Fruit fly (Drosophila melanogaster) whole organism, embryonic: Measurements from ENCODE around the gene Oseg2.

Experiments used
- Abd-B ChIP-seq: fragments of 200-800 bp; sonication (Bioruptor generic); optimal IDR thresholded peaks from 2 replicates; lab custom pipeline; 2018; ENCODE audit warnings: missing biosample characterization, mild to moderate bottlenecking, missing genetic modification characterization, moderate library complexity
- Bdp1 ChIP-seq: fragments of 200-800 bp; sonication (Bioruptor generic); optimal IDR thresholded peaks from 3 replicates; lab custom pipeline; 2016; ENCODE audit warnings: missing biosample characterization, missing genetic modification characterization
- CG10267 ChIP-seq: fragments of 200-800 bp; sonication (Bioruptor generic); optimal IDR thresholded peaks from 2 replicates; lab custom pipeline; 2018; ENCODE audit warnings: missing biosample characterization, mild to moderate bottlenecking, missing genetic modification characterization, moderate library complexity
- CG11085 ChIP-seq: fragments of 200-800 bp; sonication (Bioruptor generic); IDR thresholded peaks from 2 replicates; pipeline ENCODE4 v1.3.6; 2022; ENCODE audit warnings: missing biosample characterization, missing genetic modification characterization
- CG11456 ChIP-seq: fragments of 200-800 bp; sonication (Bioruptor generic); IDR thresholded peaks from 3 replicates; pipeline ENCODE4 v1.3.6; 2022; ENCODE audit warnings: missing biosample characterization, missing genetic modification characterization
- CG12104 ChIP-seq: fragments of 200-800 bp; sonication (Bioruptor generic); optimal IDR thresholded peaks from 3 replicates; lab custom pipeline; 2016; ENCODE audit warnings: missing biosample characterization, missing genetic modification characterization
- CG12391 ChIP-seq: fragments of 200-800 bp; sonication (Bioruptor generic); optimal IDR thresholded peaks from 3 replicates; lab custom pipeline; 2018; ENCODE audit warnings: missing biosample characterization, mild to moderate bottlenecking, missing genetic modification characterization, moderate library complexity
- CG17802 ChIP-seq: fragments of 200-800 bp; sonication (Bioruptor generic); optimal IDR thresholded peaks from 2 replicates; lab custom pipeline; 2018; ENCODE audit warnings: missing biosample characterization, mild to moderate bottlenecking, missing genetic modification characterization, moderate library complexity
- CG2129 ChIP-seq: fragments of 200-800 bp; sonication (Bioruptor generic); IDR thresholded peaks from 2 replicates; pipeline ENCODE4 v1.3.6; 2022; ENCODE audit warnings: missing biosample characterization, missing genetic modification characterization; ENCODE audit not compliant: partially characterized antibody
- CG31388 ChIP-seq: fragments of 200-800 bp; sonication (Bioruptor generic); optimal IDR thresholded peaks from 2 replicates; lab custom pipeline; 2016; ENCODE audit warnings: missing biosample characterization, missing genetic modification characterization
- CG3281 ChIP-seq: fragments of 200-800 bp; sonication (Bioruptor generic); optimal IDR thresholded peaks from 3 replicates; lab custom pipeline; 2017; ENCODE audit warnings: missing biosample characterization, mild to moderate bottlenecking, missing genetic modification characterization
- CG33213 ChIP-seq: fragments of 200-800 bp; sonication (Bioruptor generic); optimal IDR thresholded peaks from 3 replicates; lab custom pipeline; 2016; ENCODE audit warnings: missing biosample characterization, missing genetic modification characterization
- CG5245 ChIP-seq: fragments of 200-800 bp; sonication (Bioruptor generic); optimal IDR thresholded peaks from 3 replicates; lab custom pipeline; 2016; ENCODE audit warnings: missing biosample characterization, missing genetic modification characterization
- CG6175 ChIP-seq: fragments of 200-800 bp; sonication (Bioruptor generic); IDR thresholded peaks from 3 replicates; pipeline ENCODE4 v1.3.6; 2022; ENCODE audit warnings: missing biosample characterization, missing genetic modification characterization
- CG7963 ChIP-seq: fragments of 200-800 bp; sonication (Bioruptor generic); IDR thresholded peaks from 3 replicates; pipeline ENCODE4 v1.3.6; 2022; ENCODE audit warnings: missing biosample characterization, missing genetic modification characterization; ENCODE audit not compliant: partially characterized antibody
- CG8089 ChIP-seq: fragments of 200-800 bp; sonication (Bioruptor generic); optimal IDR thresholded peaks from 3 replicates; lab custom pipeline; 2016; ENCODE audit warnings: missing biosample characterization, missing genetic modification characterization
- CG9727 ChIP-seq: fragments of 200-800 bp; sonication (Bioruptor generic); optimal IDR thresholded peaks from 3 replicates; lab custom pipeline; 2017; ENCODE audit warnings: missing biosample characterization, mild to moderate bottlenecking, missing genetic modification characterization
- CG9876 ChIP-seq: fragments of 200-800 bp; sonication (Bioruptor generic); optimal IDR thresholded peaks from 2 replicates; lab custom pipeline; 2016; ENCODE audit warnings: missing biosample characterization, missing genetic modification characterization
- Camta ChIP-seq: fragments of 200-800 bp; sonication (Bioruptor generic); optimal IDR thresholded peaks from 2 replicates; lab custom pipeline; 2016; ENCODE audit warnings: missing biosample characterization, missing genetic modification characterization
- D19B ChIP-seq: fragments of 200-800 bp; sonication (Bioruptor generic); optimal IDR thresholded peaks from 2 replicates; lab custom pipeline; 2017; ENCODE audit warnings: missing biosample characterization, mild to moderate bottlenecking, missing genetic modification characterization
- Dbx ChIP-seq: fragments of 200-800 bp; sonication (Bioruptor generic); IDR thresholded peaks from 3 replicates; pipeline ENCODE4 v1.3.6; 2022; ENCODE audit warnings: missing biosample characterization, missing genetic modification characterization
- E2f2 ChIP-seq: fragments of 200-800 bp; sonication (Bioruptor generic); IDR thresholded peaks from 2 replicates; pipeline ENCODE4 v1.3.6; 2022; ENCODE audit warnings: missing biosample characterization, missing genetic modification characterization
- Ets97D ChIP-seq: fragments of 200-800 bp; sonication (Bioruptor generic); optimal IDR thresholded peaks from 3 replicates; lab custom pipeline; 2016; ENCODE audit warnings: missing biosample characterization, missing genetic modification characterization
- NC2β ChIP-seq: fragments of 200-800 bp; sonication (Bioruptor generic); optimal IDR thresholded peaks from 2 replicates; lab custom pipeline; 2016; ENCODE audit warnings: missing biosample characterization, missing genetic modification characterization
- Nf-YB ChIP-seq: fragments of 200-800 bp; sonication (Bioruptor generic); optimal IDR thresholded peaks from 3 replicates; lab custom pipeline; 2019; ENCODE audit warnings: missing biosample characterization, mild to moderate bottlenecking, missing genetic modification characterization, moderate library complexity
- Sry-δ ChIP-seq: fragments of 200-800 bp; sonication (Bioruptor generic); optimal IDR thresholded peaks from 2 replicates; lab custom pipeline; 2016; ENCODE audit warnings: missing biosample characterization, missing genetic modification characterization
- Ssrp ChIP-seq: fragments of 200-800 bp; sonication (Bioruptor generic); optimal IDR thresholded peaks from 2 replicates; lab custom pipeline; 2018; ENCODE audit warnings: missing biosample characterization, mild to moderate bottlenecking, missing genetic modification characterization, moderate library complexity
- Trl ChIP-seq, 3 experiments: fragments of >200 bp in 2 of 3; fragments of 200-800 bp in 1 of 3; sonication (Bioruptor generic) in 1 of 3; optimal IDR thresholded peaks; 2 replicates in 1 of 3; 3 replicates in 2 of 3; lab custom pipeline; 2016 to 2017; ENCODE audit warnings: missing biosample characterization in 1 of 3, missing genetic modification characterization in 1 of 3
- Xbp1 ChIP-seq: fragments of 200-800 bp; sonication (Bioruptor generic); optimal IDR thresholded peaks from 3 replicates; lab custom pipeline; 2016; ENCODE audit warnings: missing biosample characterization, mild to moderate bottlenecking, missing genetic modification characterization
- YL-1 ChIP-seq: fragments of 200-800 bp; sonication (Bioruptor generic); optimal IDR thresholded peaks from 3 replicates; lab custom pipeline; 2017; ENCODE audit warnings: missing biosample characterization, mild to moderate bottlenecking, missing genetic modification characterization
- bab2 ChIP-seq: fragments of 200-800 bp; sonication (Bioruptor generic); optimal IDR thresholded peaks from 2 replicates; lab custom pipeline; 2016; ENCODE audit warnings: missing biosample characterization, missing genetic modification characterization
- cad ChIP-seq: fragments of >200 bp; optimal IDR thresholded peaks from 2 replicates; lab custom pipeline; 2017; ENCODE audit warnings: missing biosample characterization, missing genetic modification characterization
- dm ChIP-seq: fragments of 200-800 bp; sonication (Bioruptor generic); optimal IDR thresholded peaks from 3 replicates; lab custom pipeline; 2016; ENCODE audit warnings: missing biosample characterization, missing genetic modification characterization
- dpn ChIP-seq, 2 experiments: fragments of 200-800 bp; sonication (Bioruptor generic); optimal IDR thresholded peaks; 3 replicates each; lab custom pipeline; 2016; ENCODE audit warnings: missing biosample characterization in 2 of 2, missing genetic modification characterization in 2 of 2
- esg ChIP-seq: fragments of 200-800 bp; sonication (Bioruptor generic); conservative IDR thresholded peaks from 2 replicates; pipeline ENCODE4 v1.3.6; 2022; ENCODE audit warnings: missing biosample characterization, missing genetic modification characterization
- ewg ChIP-seq: fragments of 200-800 bp; sonication (Bioruptor generic); optimal IDR thresholded peaks from 3 replicates; lab custom pipeline; 2017; ENCODE audit warnings: mild to moderate bottlenecking, missing biosample characterization, missing genetic modification reagents, missing genetic modification characterization
- gsb ChIP-seq: fragments of 200-800 bp; sonication (Bioruptor generic); IDR thresholded peaks from 2 replicates; pipeline ENCODE4 v1.3.6; 2022; ENCODE audit warnings: missing biosample characterization, missing genetic modification characterization
- hbn ChIP-seq: fragments of 200-800 bp; sonication (Bioruptor generic); IDR thresholded peaks from 2 replicates; pipeline ENCODE4 v1.3.6; 2022; ENCODE audit warnings: missing biosample characterization, missing genetic modification characterization; ENCODE audit not compliant: partially characterized antibody
- knrl ChIP-seq: fragments of 200-800 bp; sonication (Bioruptor generic); IDR thresholded peaks from 3 replicates; pipeline ENCODE4 v1.3.6; 2022; ENCODE audit warnings: missing biosample characterization, missing genetic modification characterization; ENCODE audit not compliant: partially characterized antibody
- maf-S ChIP-seq: fragments of 200-800 bp; sonication (Bioruptor generic); optimal IDR thresholded peaks from 2 replicates; lab custom pipeline; 2016; ENCODE audit warnings: missing biosample characterization, missing genetic modification characterization
- odd ChIP-seq: fragments of 200-800 bp; sonication (Bioruptor generic); optimal IDR thresholded peaks from 2 replicates; lab custom pipeline; 2017; ENCODE audit warnings: missing biosample characterization, mild to moderate bottlenecking, missing genetic modification characterization
- pnt ChIP-seq: fragments of 200-800 bp; sonication (Bioruptor generic); optimal IDR thresholded peaks from 3 replicates; lab custom pipeline; 2016; ENCODE audit warnings: missing biosample characterization, missing genetic modification characterization
- psq ChIP-seq: fragments of 200-800 bp; sonication (Bioruptor generic); optimal IDR thresholded peaks from 2 replicates; lab custom pipeline; 2017; ENCODE audit warnings: missing biosample characterization, missing genetic modification characterization
- repo ChIP-seq: fragments of 200-800 bp; sonication (Bioruptor generic); optimal IDR thresholded peaks from 2 replicates; lab custom pipeline; 2016; ENCODE audit warnings: missing biosample characterization, missing genetic modification characterization
- slbo ChIP-seq: fragments of 200-800 bp; sonication (Bioruptor generic); IDR thresholded peaks from 2 replicates; pipeline ENCODE4 v1.3.6; 2022; ENCODE audit warnings: missing biosample characterization, missing genetic modification characterization
- so ChIP-seq: fragments of 200-800 bp; sonication (Bioruptor generic); IDR thresholded peaks from 3 replicates; pipeline ENCODE4 v1.3.6; 2022; ENCODE audit warnings: missing biosample characterization, missing genetic modification characterization
- vfl ChIP-seq: fragments of 200-800 bp; sonication (Bioruptor generic); optimal IDR thresholded peaks from 2 replicates; lab custom pipeline; 2016; ENCODE audit warnings: missing biosample characterization, missing genetic modification characterization
- vnd ChIP-seq: fragments of 200-800 bp; sonication (Bioruptor generic); IDR thresholded peaks from 3 replicates; pipeline ENCODE4 v1.3.6; 2022; ENCODE audit warnings: missing biosample characterization, missing genetic modification characterization; ENCODE audit not compliant: partially characterized antibody
- zfh2 ChIP-seq: fragments of 200-800 bp; sonication (Bioruptor generic); optimal IDR thresholded peaks from 2 replicates; lab custom pipeline; 2016; ENCODE audit warnings: missing biosample characterization, missing genetic modification characterization

Gene Oseg2

dm6 chr3L:2265692-2266444 is 36.4 kb downstream of the Oseg2 start, which contains the start of the genes ecd and CG13806 (continued):
- TF ChIP-seq CG7963 (GFP tag; lab: Robert Waterston, UW) (peak; percentile 93), gsb (no peak), Nf-YB (GFP tag; lab: Kevin White, UChicago) (no peak), CG11456 (GFP tag; lab: Robert Waterston, UW) (peak; percentile 73), Xbp1 (GFP tag; lab: Kevin White, UChicago) (peak; percentile 60), CG3281 (GFP tag; lab: Kevin White, UChicago) (no peak), Ssrp (tag; lab: Kevin White, UChicago) (no peak), E2f2 (GFP tag; lab: Robert Waterston, UW) (peak; percentile 49), CG12391 (tag; lab: Kevin White, UChicago) (peak; percentile 35), dm (GFP tag; lab: Kevin White, UChicago) (peak; percentile 59), CG11085 (GFP tag; lab: Robert Waterston, UW) (no peak), YL-1 (peak; percentile 63), hbn (GFP tag; lab: Robert Waterston, UW) (peak; percentile 87), knrl (GFP tag; lab: Robert Waterston, UW) (peak; percentile 97), dpn (GFP tag; optimal IDR thresholded peaks at IDR 0.05; lab: Kevin White, UChicago) (peak; percentile 24 to 54), odd (GFP tag; lab: Kevin White, UChicago) (no peak), CG8089 (peak; percentile 3), Trl (optimal IDR thresholded peaks at IDR 0.05; lab: Kevin White, UChicago) (no peak), Trl (GFP tag; optimal IDR thresholded peaks at IDR 0.05; lab: Kevin White, UChicago) (peak; percentile 51), maf-S (GFP tag; lab: Kevin White, UChicago) (peak; percentile 53), repo (peak; percentile 38), vfl (GFP tag; lab: Kevin White, UChicago) (peak; percentile 39), CG31388 (GFP tag; lab: Kevin White, UChicago) (no peak), esg (GFP tag; lab: Robert Waterston, UW) (no peak), CG12104 (GFP tag; lab: Kevin White, UChicago) (no peak), D19B (GFP tag; lab: Kevin White, UChicago) (no peak), Abd-B (GFP tag; lab: Kevin White, UChicago) (peak; percentile 83), pnt (peak; percentile 4), CG10267 (tag; lab: Kevin White, UChicago) (no peak), Bdp1 (GFP tag; lab: Kevin White, UChicago) (no peak), Camta (peak; percentile 52), ewg (peak; percentile 15), CG6175 (GFP tag; lab: Robert Waterston, UW) (0 out of 3 replicates have a peak, but pooled peaks have one; percentile 39), psq (GFP tag; lab: Kevin White, UChicago) (peak; percentile 11), bab2 (GFP tag; lab: Kevin White, UChicago) (peak; percentile 10), NC2β (GFP tag; lab: Kevin White, UChicago) (peak; percentile 11), CG17802 (tag; lab: Kevin White, UChicago) (peak; percentile 88), cad (GFP tag; lab: Kevin White, UChicago) (no peak), Ets97D (peak; percentile 39), zfh2 (peak; percentile 67), vnd (GFP tag; lab: Robert Waterston, UW) (peak; percentile 87), slbo (peak; percentile 79), CG2129 (GFP tag; lab: Robert Waterston, UW) (peak; percentile 76), CG5245 (GFP tag; lab: Kevin White, UChicago) (peak; percentile 4), CG33213 (GFP tag; lab: Kevin White, UChicago) (peak; percentile 83), CG9876 (GFP tag; lab: Kevin White, UChicago) (peak; percentile 26), Dbx (GFP tag; lab: Robert Waterston, UW) (peak; percentile 72), so (peak; percentile 11; the same call in 1 of the 3 replicates), CG9727 (GFP tag; lab: Kevin White, UChicago) (no peak), Sry-δ (GFP tag; lab: Kevin White, UChicago) (peak; percentile 98)
